Worm (Caenorhabditis elegans) whole organism, early embryonic: ENCODE data around the gene srd-46.

Source experiments
- F13C5.2 ChIP-seq: sonication (generic microtip); optimal IDR thresholded peaks from 2 replicates; lab custom pipeline; 2017; ENCODE audit warnings: mild to moderate bottlenecking, missing genetic modification characterization, inconsistent platforms, missing compliant biosample characterization
- ama-1 ChIP-seq: fragments of 150-350 bp; optimal IDR thresholded peaks from 2 replicates; lab custom pipeline; 2014
- ceh-13 ChIP-seq: fragments of 200-800 bp; sonication (Bioruptor generic); optimal IDR thresholded peaks from 2 replicates; lab custom pipeline; 2018; ENCODE audit warnings: mild to moderate bottlenecking, missing genetic modification characterization, missing compliant biosample characterization
- ceh-36 ChIP-seq: sonication (generic microtip); optimal IDR thresholded peaks from 2 replicates; lab custom pipeline; 2016; ENCODE audit warnings: missing genetic modification characterization, inconsistent platforms, missing compliant biosample characterization
- flt-1 ChIP-seq: fragments of 200-800 bp; sonication (Bioruptor generic); IDR thresholded peaks from 2 replicates; pipeline ENCODE4 v1.3.6; 2022; ENCODE audit warnings: missing genetic modification characterization, missing compliant biosample characterization
- hmbx-1 ChIP-seq: sonication (generic microtip); optimal IDR thresholded peaks from 2 replicates; lab custom pipeline; 2016; ENCODE audit warnings: mild to moderate bottlenecking, missing genetic modification characterization, missing compliant biosample characterization
- hmg-4 ChIP-seq: fragments of 200-800 bp; sonication (Bioruptor generic); optimal IDR thresholded peaks from 2 replicates; lab custom pipeline; 2018; ENCODE audit warnings: mild to moderate bottlenecking, missing genetic modification characterization, missing compliant biosample characterization
- hnd-1 ChIP-seq: sonication (generic microtip); optimal IDR thresholded peaks from 2 replicates; lab custom pipeline; 2016; ENCODE audit warnings: missing genetic modification characterization, missing compliant biosample characterization
- pes-1 ChIP-seq: fragments of 200-800 bp; sonication (Bioruptor generic); IDR thresholded peaks from 2 replicates; pipeline ENCODE4 v1.3.6; 2022; ENCODE audit warnings: missing genetic modification reagents, missing genetic modification characterization, missing compliant biosample characterization
- scrt-1 ChIP-seq: fragments of 200-800 bp; sonication (Bioruptor generic); IDR thresholded peaks from 2 replicates; pipeline ENCODE4 v1.3.6; 2022; ENCODE audit warnings: missing genetic modification characterization, missing compliant biosample characterization
- sea-1 ChIP-seq: fragments of 200-800 bp; sonication (Bioruptor generic); conservative IDR thresholded peaks from 2 replicates; pipeline ENCODE4 v1.3.6; 2022; ENCODE audit warnings: missing genetic modification characterization, missing compliant biosample characterization
- tbx-11 ChIP-seq: fragments of 200-800 bp; sonication (Bioruptor generic); IDR thresholded peaks from 2 replicates; pipeline ENCODE4 v1.3.6; 2022; ENCODE audit warnings: missing genetic modification characterization, missing compliant biosample characterization
- tbx-37 ChIP-seq: fragments of 200-800 bp; sonication (Bioruptor generic); conservative IDR thresholded peaks from 2 replicates; pipeline ENCODE4 v1.3.6; 2022; ENCODE audit warnings: missing genetic modification reagents, missing genetic modification characterization, missing compliant biosample characterization
- tra-4 ChIP-seq: sonication (generic microtip); optimal IDR thresholded peaks from 2 replicates; lab custom pipeline; 2017; ENCODE audit warnings: missing genetic modification characterization, missing compliant biosample characterization

DNA sequence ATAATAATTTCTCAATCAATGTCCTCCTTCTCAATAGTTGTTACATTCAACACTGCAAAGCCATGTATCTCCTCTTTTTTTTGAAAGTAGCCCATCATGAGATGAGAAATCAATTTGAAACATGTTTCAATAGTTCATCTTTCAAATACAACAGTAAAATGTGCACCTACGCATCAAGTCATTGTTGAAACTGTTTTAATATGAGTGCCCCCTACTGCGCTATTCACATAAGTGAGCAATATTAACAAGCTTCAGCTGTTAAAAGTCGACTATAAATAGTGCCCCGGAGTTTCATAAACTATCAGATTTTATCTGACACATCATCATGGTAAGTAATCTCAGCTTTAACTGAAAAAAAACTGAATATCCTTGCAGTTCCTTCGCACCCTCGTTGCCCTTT, 28.5 kb downstream of the srd-46 start, which contains the start of the genes nspc-15 and F19H6.6:
- no peak for TF ChIP-seq sea-1 (GFP tag; lab: Robert Waterston, UW)
- no peak for TF ChIP-seq ama-1 (lab: Kevin White, UChicago)
- no peak for TF ChIP-seq tbx-37
- no peak for TF ChIP-seq hnd-1
- no peak for TF ChIP-seq tbx-11 (GFP tag; lab: Robert Waterston, UW)
- TF ChIP-seq ceh-13, result no peak
- TF ChIP-seq scrt-1 (GFP tag; lab: Robert Waterston, UW), result no peak
- no peak for TF ChIP-seq pes-1 (GFP tag; lab: Robert Waterston, UW)
- TF ChIP-seq flt-1 (GFP tag; lab: Robert Waterston, UW), result no peak
- no peak for TF ChIP-seq ceh-36
- TF ChIP-seq F13C5.2 (tag; lab: Kevin White, UChicago), result no peak
- TF ChIP-seq hmg-4 (GFP tag; lab: Kevin White, UChicago), result no peak
- no peak for TF ChIP-seq tra-4
- TF ChIP-seq hmbx-1 (tag; lab: Kevin White, UChicago), result no peak
